Fruit fly (Drosophila melanogaster): ENCODE measurements around the gene Pc.

The Pc gene

dm6 chr3L:21279876-21280566 lies 37.8 kb downstream of the Pc start, which contains the start of gene AcCoAS:
TSS of gene AcCoAS (minus strand) at chr3L:21280243.
- TF ChIP-seq ttk (optimal IDR thresholded peaks at IDR 0.05) (no peak), insv (optimal IDR thresholded peaks at IDR 0.05) (no peak), h (optimal IDR thresholded peaks at IDR 0.05) (no peak), Sin3A (optimal IDR thresholded peaks at IDR 0.05) (no peak)

- TF ChIP-seq Sin3A (optimal IDR thresholded peaks at IDR 0.05) (no peak), Myc (optimal IDR thresholded peaks at IDR 0.05) (no peak), h (optimal IDR thresholded peaks at IDR 0.05) (no peak), ttk (optimal IDR thresholded peaks at IDR 0.05) (no peak), psq (optimal IDR thresholded peaks at IDR 0.05) (no peak), insv (optimal IDR thresholded peaks at IDR 0.05) (no peak)
These were observed 38.7 kb downstream of the Pc start for dm6 chr3L:21279168-21279567.

dm6 chr3L:21277897-21278530 lies 39.8 kb downstream of the Pc start:
- TF ChIP-seq ttk (optimal IDR thresholded peaks at IDR 0.05) (no peak), h (optimal IDR thresholded peaks at IDR 0.05) (no peak), Myc (optimal IDR thresholded peaks at IDR 0.05) (no peak), psq (optimal IDR thresholded peaks at IDR 0.05) (no peak), insv (optimal IDR thresholded peaks at IDR 0.05) (no peak), Sin3A (optimal IDR thresholded peaks at IDR 0.05) (no peak)

- peak; percentile 45 for TF ChIP-seq ttk (optimal IDR thresholded peaks at IDR 0.05)
- TF ChIP-seq insv (optimal IDR thresholded peaks at IDR 0.05) = no peak
- no peak for TF ChIP-seq Sin3A (optimal IDR thresholded peaks at IDR 0.05)
- TF ChIP-seq h (optimal IDR thresholded peaks at IDR 0.05) = no peak
- TF ChIP-seq psq (optimal IDR thresholded peaks at IDR 0.05) = no peak
- TF ChIP-seq Myc (optimal IDR thresholded peaks at IDR 0.05) = no peak
These were observed 41.2 kb downstream of the Pc start for dm6 chr3L:21276296-21277257.

- TF ChIP-seq Sin3A (optimal IDR thresholded peaks at IDR 0.05) = no peak
- no peak for TF ChIP-seq insv (optimal IDR thresholded peaks at IDR 0.05)
- no peak for TF ChIP-seq ttk (optimal IDR thresholded peaks at IDR 0.05)
- no peak for TF ChIP-seq Myc (optimal IDR thresholded peaks at IDR 0.05)
- no peak for TF ChIP-seq psq (optimal IDR thresholded peaks at IDR 0.05)
- no peak for TF ChIP-seq h (optimal IDR thresholded peaks at IDR 0.05)
These were observed 41.9 kb downstream of the Pc start for dm6 chr3L:21275921-21276295.

- no peak for TF ChIP-seq ttk (optimal IDR thresholded peaks at IDR 0.05)
- TF ChIP-seq insv (optimal IDR thresholded peaks at IDR 0.05) = no peak
- no peak for TF ChIP-seq psq (optimal IDR thresholded peaks at IDR 0.05)
- no peak for TF ChIP-seq Myc (optimal IDR thresholded peaks at IDR 0.05)
- no peak for TF ChIP-seq Sin3A (optimal IDR thresholded peaks at IDR 0.05)
- no peak for TF ChIP-seq h (optimal IDR thresholded peaks at IDR 0.05)
These were observed 44.3 kb downstream of the Pc start for dm6 chr3L:21273504-21273903.

dm6 chr3L:21270480-21270879 lies 47.3 kb downstream of the Pc start, which contains the start of gene CG9389:
TSS of gene CG9389 (minus strand) at chr3L:21270580.
- no peak for TF ChIP-seq ttk (optimal IDR thresholded peaks at IDR 0.05)
- no peak for TF ChIP-seq insv (optimal IDR thresholded peaks at IDR 0.05)
- TF ChIP-seq Sin3A (optimal IDR thresholded peaks at IDR 0.05) = no peak
- TF ChIP-seq h (optimal IDR thresholded peaks at IDR 0.05) = no peak
- no peak for TF ChIP-seq psq (optimal IDR thresholded peaks at IDR 0.05)
- no peak for TF ChIP-seq Myc (optimal IDR thresholded peaks at IDR 0.05)

- no peak for TF ChIP-seq insv (optimal IDR thresholded peaks at IDR 0.05)
These were observed 49.9 kb downstream of the Pc start, which contains the start of gene CG9391 for dm6 chr3L:21267862-21268385. TSS of gene CG9391 (minus strand) at chr3L:21268335.

- TF ChIP-seq h (optimal IDR thresholded peaks at IDR 0.05) (no peak), Myc (optimal IDR thresholded peaks at IDR 0.05) (no peak), psq (optimal IDR thresholded peaks at IDR 0.05) (no peak), Sin3A (optimal IDR thresholded peaks at IDR 0.05) (no peak), insv (optimal IDR thresholded peaks at IDR 0.05) (no peak), ttk (optimal IDR thresholded peaks at IDR 0.05) (no peak)
These were observed 51.6 kb downstream of the Pc start for dm6 chr3L:21266101-21266656.

- TF ChIP-seq Myc (optimal IDR thresholded peaks at IDR 0.05) (no peak), ttk (optimal IDR thresholded peaks at IDR 0.05) (no peak), psq (optimal IDR thresholded peaks at IDR 0.05) (no peak), Sin3A (optimal IDR thresholded peaks at IDR 0.05) (no peak), insv (optimal IDR thresholded peaks at IDR 0.05) (no peak), h (optimal IDR thresholded peaks at IDR 0.05) (no peak)
These were observed 55.4 kb downstream of the Pc start for dm6 chr3L:21262426-21262825.

dm6 chr3L:21261403-21262164 lies 56.2 kb downstream of the Pc start:
- no peak for TF ChIP-seq ttk (optimal IDR thresholded peaks at IDR 0.05)
- TF ChIP-seq insv (optimal IDR thresholded peaks at IDR 0.05) = no peak
- TF ChIP-seq h (optimal IDR thresholded peaks at IDR 0.05) = no peak
- no peak for TF ChIP-seq Sin3A (optimal IDR thresholded peaks at IDR 0.05)
- no peak for TF ChIP-seq Myc (optimal IDR thresholded peaks at IDR 0.05)
- TF ChIP-seq psq (optimal IDR thresholded peaks at IDR 0.05) = no peak
